Worm (Caenorhabditis elegans) whole organism, L4 larva: ENCODE data around the gene AC3.12.

Experiments
- aha-1 ChIP-seq: fragments of 150-350 bp; peaks from one replicate; lab custom pipeline; 2014; ENCODE audit warnings: missing biosample characterization, missing genetic modification characterization
- ama-1 ChIP-seq: fragments of 150-350 bp; optimal IDR thresholded peaks from 2 replicates; lab custom pipeline; 2014; ENCODE audit warnings: inconsistent platforms, mixed read lengths
- ceh-82 ChIP-seq: sonication (generic microtip); optimal IDR thresholded peaks from 2 replicates; lab custom pipeline; 2017; ENCODE audit warnings: missing biosample characterization, missing genetic modification characterization
- daf-8 ChIP-seq: fragments of 200-800 bp; sonication (Bioruptor generic); IDR thresholded peaks from 2 replicates; pipeline ENCODE4 v1.3.6; 2022; ENCODE audit warnings: missing genetic modification characterization, missing compliant biosample characterization
- dve-1 ChIP-seq: sonication (generic microtip); optimal IDR thresholded peaks from 2 replicates; lab custom pipeline; 2017; ENCODE audit warnings: antibody characterized with exemption, mild to moderate bottlenecking, missing genetic modification characterization, missing compliant biosample characterization; ENCODE audit not compliant: insufficient read depth
- lin-1 ChIP-seq: fragments of 200-800 bp; sonication (Bioruptor generic); IDR thresholded peaks from 2 replicates; pipeline ENCODE4 v1.3.6; 2022; ENCODE audit warnings: missing genetic modification reagents, missing genetic modification characterization, missing compliant biosample characterization
- mdl-1 ChIP-seq, 2 experiments: fragments of 150-350 bp in 1 of 2; sonication (generic microtip) in 1 of 2; optimal IDR thresholded peaks; 2 replicates each; lab custom pipeline; 2014 to 2017; ENCODE audit warnings: missing biosample characterization in 2 of 2, missing genetic modification characterization in 2 of 2
- nhr-11 ChIP-seq: fragments of 150-350 bp; optimal IDR thresholded peaks from 2 replicates; lab custom pipeline; 2014; ENCODE audit warnings: missing biosample characterization, missing genetic modification characterization
- nhr-111 ChIP-seq: fragments of 200-800 bp; sonication (Bioruptor generic); optimal IDR thresholded peaks from 2 replicates; lab custom pipeline; 2018; ENCODE audit warnings: mild to moderate bottlenecking, missing genetic modification characterization, missing compliant biosample characterization
- pha-4 ChIP-seq, 2 experiments: fragments of 150-350 bp in 1 of 2; fragments of 200-800 bp in 1 of 2; sonication (Bioruptor generic) in 1 of 2; IDR thresholded peaks in 1 of 2; optimal IDR thresholded peaks in 1 of 2; 2 replicates each; pipeline versions ENCODE4 v1.3.6 to Lab custom; 2014 to 2022; ENCODE audit warnings: missing genetic modification characterization in 2 of 2, missing genetic modification reagents in 2 of 2, missing biosample characterization in 1 of 2, missing compliant biosample characterization in 1 of 2
- unc-62 ChIP-seq, 3 experiments: fragments of 150-350 bp in 1 of 3; sonication (generic microtip); optimal IDR thresholded peaks in 2 of 3; peaks in 1 of 3; 1 replicate in 1 of 3; 2 replicates in 2 of 3; lab custom pipeline; 2014 to 2017; ENCODE audit warnings: missing biosample characterization in 3 of 3, missing genetic modification characterization in 3 of 3, missing genetic modification reagents in 3 of 3, missing genotype in 1 of 3

DNA sequence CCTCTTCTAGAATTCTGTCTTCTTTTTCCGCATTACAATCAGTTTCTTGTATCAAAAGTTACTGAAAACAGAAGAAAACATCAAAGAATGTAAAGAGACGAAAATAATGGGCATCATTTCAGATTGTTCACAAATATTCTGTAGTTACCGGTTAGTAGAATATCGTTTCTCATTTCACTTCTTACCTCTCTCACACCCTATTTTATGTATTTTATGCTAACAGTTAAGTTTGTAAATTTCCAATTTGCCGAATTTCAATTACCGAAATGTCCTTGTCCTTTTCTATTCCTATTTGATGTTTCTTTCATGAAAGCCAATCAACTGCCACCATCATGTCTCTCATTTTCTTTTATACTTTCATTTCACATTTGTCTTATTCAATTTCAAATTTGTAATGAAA is 44.3 kb upstream of the AC3.12 start:
- TF ChIP-seq aha-1: no peak
- TF ChIP-seq unc-62 (GFP tag; optimal IDR thresholded peaks at IDR 0.05 in 1 of 2; lab: Kevin White, UChicago): peak in 1 of 2 experiments; percentile 66
- no peak for TF ChIP-seq unc-62 (tag; optimal IDR thresholded peaks at IDR 0.05; lab: Kevin White, UChicago)
- no peak for TF ChIP-seq daf-8 (GFP tag; lab: Robert Waterston, UW)
- no peak for TF ChIP-seq mdl-1 (tag; optimal IDR thresholded peaks at IDR 0.05; lab: Kevin White, UChicago)
- no peak for TF ChIP-seq ama-1 (lab: Kevin White, UChicago)
- TF ChIP-seq dve-1 (tag; lab: Kevin White, UChicago): no peak
- no peak for TF ChIP-seq nhr-111 (GFP tag; lab: Kevin White, UChicago)
- TF ChIP-seq ceh-82: no peak
- no peak for TF ChIP-seq lin-1 (GFP tag; lab: Robert Waterston, UW)
- no peak for TF ChIP-seq pha-4 (GFP tag; IDR thresholded peaks at IDR 0.05; lab: Robert Waterston, UW)
- TF ChIP-seq pha-4 (tag; optimal IDR thresholded peaks at IDR 0.05; lab: Kevin White, UChicago): no peak
- TF ChIP-seq nhr-11 (tag; lab: Kevin White, UChicago): no peak
